Fruit fly (Drosophila melanogaster): ENCODE results near the gene CG42781.

- TF ChIP-seq ttk (optimal IDR thresholded peaks at IDR 0.05) (no peak), Sin3A (optimal IDR thresholded peaks at IDR 0.05) (no peak), insv (optimal IDR thresholded peaks at IDR 0.05) (no peak), h (optimal IDR thresholded peaks at IDR 0.05) (no peak), Myc (optimal IDR thresholded peaks at IDR 0.05) (no peak)
Measured at dm6 chrX:7333298-7333743, 49.5 kb downstream of the CG42781 start.
